Fruit fly (Drosophila melanogaster): Measurements from ENCODE around the gene Ag5r2.

- TF ChIP-seq usp (GFP tag; optimal IDR thresholded peaks at IDR 0.05) (no peak), psq (optimal IDR thresholded peaks at IDR 0.05) (no peak), EcR (GFP tag; optimal IDR thresholded peaks at IDR 0.05) (no peak), pan (optimal IDR thresholded peaks at IDR 0.05) (no peak), CG8478 (optimal IDR thresholded peaks at IDR 0.05) (no peak), Dll (optimal IDR thresholded peaks at IDR 0.05) (no peak)
Observed at dm6 chrX:14825922-14826617, 42.2 kb upstream of the Ag5r2 start, which contains the start of gene rut.
